Fruit fly (Drosophila melanogaster): Measurements from ENCODE around the gene CG10654.

The CG10654 gene

dm6 chr3L:12495312-12495725, 12.3 kb downstream of the CG10654 start (continued):
- TF ChIP-seq CG6791 (GFP tag; IDR thresholded peaks at IDR 0.05; ENCODE audit: partially characterized antibody) (no peak), otp (GFP tag; IDR thresholded peaks at IDR 0.05) (no peak), stc (GFP tag; IDR thresholded peaks at IDR 0.05) (no peak), Ssrp (tag; optimal IDR thresholded peaks at IDR 0.05) (peak; percentile 35), CG4820 (GFP tag; optimal IDR thresholded peaks at IDR 0.05) (peak; percentile 30), CG2712 (tag; optimal IDR thresholded peaks at IDR 0.05) (peak; percentile 59), CG6683 (GFP tag; optimal IDR thresholded peaks at IDR 0.05) (no peak), gcm (GFP tag; optimal IDR thresholded peaks at IDR 0.05) (no peak), vvl (GFP tag; IDR thresholded peaks at IDR 0.05) (0 out of 2 replicates have a peak, but pooled peaks have one; percentile 19), Meics (GFP tag; optimal IDR thresholded peaks at IDR 0.05) (peak; percentile 53), CG32532 (GFP tag; IDR thresholded peaks at IDR 0.05) (peak; percentile 4; the same call in 1 of the 2 replicates), CkIIα-i1 (GFP tag; IDR thresholded peaks at IDR 0.05) (no peak), Bdp1 (GFP tag; optimal IDR thresholded peaks at IDR 0.05) (no peak), ssp (GFP tag; IDR thresholded peaks at IDR 0.05) (0 out of 2 replicates have a peak, but pooled peaks have one; percentile 11), Dad (GFP tag; optimal IDR thresholded peaks at IDR 0.05) (no peak), CG17612 (GFP tag; IDR thresholded peaks at IDR 0.05) (no peak), bcd (GFP tag; optimal IDR thresholded peaks at IDR 0.05) (peak; percentile 15), luna (GFP tag; optimal IDR thresholded peaks at IDR 0.05) (no peak), YL-1 (GFP tag; optimal IDR thresholded peaks at IDR 0.05) (no peak), sqz (GFP tag; optimal IDR thresholded peaks at IDR 0.05) (no peak), HHEX (GFP tag; optimal IDR thresholded peaks at IDR 0.05) (peak; percentile 8), CG12744 (GFP tag; optimal IDR thresholded peaks at IDR 0.05) (no peak), inv (GFP tag; IDR thresholded peaks at IDR 0.05; ENCODE audit: partially characterized antibody) (no peak), nmo (GFP tag; optimal IDR thresholded peaks at IDR 0.05) (peak; percentile 53), trem (tag; optimal IDR thresholded peaks at IDR 0.05) (no peak), CG13123 (GFP tag; optimal IDR thresholded peaks at IDR 0.05) (no peak), mam (GFP tag; optimal IDR thresholded peaks at IDR 0.05) (peak; percentile 8), CG17186 (GFP tag; optimal IDR thresholded peaks at IDR 0.05) (no peak), Ravus (GFP tag; IDR thresholded peaks at IDR 0.05) (no peak), Scr (GFP tag; IDR thresholded peaks at IDR 0.05; ENCODE audit: partially characterized antibody) (no peak), lab (GFP tag; optimal IDR thresholded peaks at IDR 0.05) (peak; percentile 53), NK7.1 (GFP tag; optimal IDR thresholded peaks at IDR 0.05) (no peak), psq (GFP tag; optimal IDR thresholded peaks at IDR 0.05) (no peak), CG3838 (GFP tag; optimal IDR thresholded peaks at IDR 0.05) (no peak), CG6175 (GFP tag; IDR thresholded peaks at IDR 0.05) (no peak), fd3F (GFP tag; optimal IDR thresholded peaks at IDR 0.05) (no peak), Fer1 (GFP tag; optimal IDR thresholded peaks at IDR 0.05) (peak; percentile 35), CG10274 (GFP tag; optimal IDR thresholded peaks at IDR 0.05) (peak; percentile 24), CG9437 (GFP tag; optimal IDR thresholded peaks at IDR 0.05) (peak; percentile 39), abd-A (tag; optimal IDR thresholded peaks at IDR 0.05) (no peak), GATAe (GFP tag; conservative IDR thresholded peaks at IDR 0.05) (no peak), bsh (GFP tag; optimal IDR thresholded peaks at IDR 0.05) (peak; percentile 27 to 83), CG10267 (tag; optimal IDR thresholded peaks at IDR 0.05) (peak; percentile 36), CG7928 (GFP tag; optimal IDR thresholded peaks at IDR 0.05) (no peak), Gsc (GFP tag; IDR thresholded peaks at IDR 0.05) (no peak), pfk (GFP tag; optimal IDR thresholded peaks at IDR 0.05) (no peak), org-1 (GFP tag; optimal IDR thresholded peaks at IDR 0.05) (peak; percentile 36), pum (GFP tag; optimal IDR thresholded peaks at IDR 0.05) (no peak), fd102C (GFP tag; optimal IDR thresholded peaks at IDR 0.05) (no peak), cato (GFP tag; optimal IDR thresholded peaks at IDR 0.05; ENCODE audit: borderline replicate concordance) (no peak), slbo (GFP tag; IDR thresholded peaks at IDR 0.05) (0 out of 2 replicates have a peak, but pooled peaks have one; percentile 19)
